Worm (Caenorhabditis elegans) whole organism, L4 larva: Measurements from ENCODE around the gene egrh-3.

Experiments
- ama-1 ChIP-seq: fragments of 150-350 bp; optimal IDR thresholded peaks from 2 replicates; lab custom pipeline; 2014; ENCODE audit warnings: inconsistent platforms, mixed read lengths
- cey-2 ChIP-seq: sonication (generic microtip); optimal IDR thresholded peaks from 3 replicates; lab custom pipeline; 2017; ENCODE audit warnings: missing genetic modification characterization, mild to moderate bottlenecking, missing compliant biosample characterization, antibody characterized with exemption, borderline replicate concordance; ENCODE audit not compliant: insufficient read depth
- egl-43 ChIP-seq: fragments of 200-800 bp; sonication (Bioruptor generic); IDR thresholded peaks from 2 replicates; pipeline ENCODE4 v1.3.6; 2022; ENCODE audit warnings: missing genetic modification reagents, missing genetic modification characterization, missing compliant biosample characterization
- jun-1 ChIP-seq: fragments of 150-350 bp; optimal IDR thresholded peaks from 2 replicates; lab custom pipeline; 2014; ENCODE audit warnings: missing biosample characterization, missing genetic modification reagents, missing genetic modification characterization
- nhr-42 ChIP-seq: fragments of 200-800 bp; sonication (Bioruptor generic); IDR thresholded peaks from 2 replicates; pipeline ENCODE4 v1.3.6; 2022; ENCODE audit warnings: missing genetic modification characterization, missing compliant biosample characterization

DNA sequence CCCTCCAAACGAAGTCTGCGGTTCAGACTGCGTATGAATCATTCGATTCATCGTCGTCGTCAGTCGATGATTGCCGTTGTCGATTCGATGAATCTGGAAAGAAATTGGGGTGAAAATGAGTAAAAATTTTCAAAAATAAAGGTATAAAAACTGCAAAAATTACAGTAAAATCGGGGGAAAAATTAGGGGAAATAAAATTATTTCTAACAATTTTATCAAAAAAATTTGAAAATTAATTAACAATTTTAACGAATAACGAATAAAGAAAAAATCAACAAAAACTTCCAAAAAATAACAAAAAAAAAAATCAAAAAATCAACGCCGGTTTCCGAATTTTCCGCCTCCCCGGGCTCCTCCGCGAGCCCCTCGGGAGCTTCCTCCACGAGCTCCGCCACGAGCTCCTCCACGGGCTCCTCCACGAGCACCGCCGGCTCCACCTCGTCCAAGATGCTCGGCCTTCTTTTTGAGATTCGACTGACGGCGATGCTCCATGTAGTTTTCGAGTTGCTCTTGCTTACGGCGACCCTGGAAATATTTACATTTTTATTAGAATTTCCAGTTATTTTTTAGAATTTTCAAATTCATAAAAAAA, at the start of gene egrh-3:
- TF ChIP-seq ama-1 (lab: Kevin White, UChicago) = no peak
- no peak for TF ChIP-seq egl-43 (GFP tag; lab: Robert Waterston, UW)
- TF ChIP-seq nhr-42 (GFP tag; lab: Robert Waterston, UW) = no peak
- TF ChIP-seq cey-2 (tag; lab: Kevin White, UChicago) = no peak
- TF ChIP-seq jun-1 (tag; lab: Kevin White, UChicago) = no peak
